Worm (Caenorhabditis elegans): ENCODE results near the gene Y54G2A.44.

DNA sequence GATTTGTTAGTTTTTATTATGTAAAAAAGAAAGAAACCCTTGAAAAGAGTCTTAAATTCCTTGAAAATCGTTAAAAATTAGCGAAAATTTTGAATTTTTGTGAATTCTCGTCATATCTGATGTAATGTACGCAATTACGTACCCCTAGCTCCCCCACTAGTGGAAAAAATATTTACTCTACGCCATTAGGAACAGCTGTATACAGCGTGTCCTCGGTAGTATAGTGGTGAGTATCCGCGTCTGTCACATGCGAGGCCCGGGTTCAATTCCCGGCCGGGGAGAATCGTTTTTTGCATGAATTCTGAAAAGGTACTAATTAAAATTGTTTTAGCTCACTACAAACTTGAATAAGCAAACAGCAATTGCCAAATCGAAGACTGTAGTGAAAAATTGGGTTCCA is 1.8 kb upstream of the Y54G2A.44 start:
- TF ChIP-seq ekl-4 (GFP tag; IDR thresholded peaks at IDR 0.05) (no peak), F55B11.4 (tag; optimal IDR thresholded peaks at IDR 0.05; ENCODE audit: borderline replicate concordance, insufficient read depth) (no peak), B0035.1 (tag; optimal IDR thresholded peaks at IDR 0.05) (no peak), ama-1 (optimal IDR thresholded peaks at IDR 0.05) (no peak), ama-1 (GFP tag; optimal IDR thresholded peaks at IDR 0.05) (no peak), egrh-3 (GFP tag; IDR thresholded peaks at IDR 0.05) (no peak), ztf-22 (GFP tag; optimal IDR thresholded peaks at IDR 0.05) (no peak), egl-44 (GFP tag; IDR thresholded peaks at IDR 0.05) (no peak), nhr-179 (tag; optimal IDR thresholded peaks at IDR 0.05) (no peak), die-1 (tag; optimal IDR thresholded peaks at IDR 0.05) (no peak), dpl-1 (GFP tag; optimal IDR thresholded peaks at IDR 0.05) (no peak), nhr-80 (tag; optimal IDR thresholded peaks at IDR 0.05) (no peak), him-1 (tag; optimal IDR thresholded peaks at IDR 0.05) (no peak), repo-1 (tag; optimal IDR thresholded peaks at IDR 0.05) (no peak), unc-130 (GFP tag; optimal IDR thresholded peaks at IDR 0.05) (no peak)

All from whole organism, young adult.